Worm (Caenorhabditis elegans) whole organism, midembryonic: ENCODE measurements around the gene R144.11.

ENCODE experiments used
- T22C8.4 ChIP-seq: fragments of 200-800 bp; sonication (Bioruptor generic); IDR thresholded peaks from 2 replicates; pipeline ENCODE4 v1.3.6; 2022; ENCODE audit warnings: missing genetic modification characterization, missing compliant biosample characterization
- flt-1 ChIP-seq: fragments of 200-800 bp; sonication (Bioruptor generic); IDR thresholded peaks from 2 replicates; pipeline ENCODE4 v1.3.6; 2022; ENCODE audit warnings: missing genetic modification characterization, missing compliant biosample characterization
- klf-2 ChIP-seq: fragments of 200-800 bp; sonication (Bioruptor generic); conservative IDR thresholded peaks from 2 replicates; pipeline ENCODE4 v1.3.6; 2022; ENCODE audit warnings: missing genetic modification reagents, missing genetic modification characterization, missing compliant biosample characterization
- ref-1 ChIP-seq: fragments of 200-800 bp; sonication (Bioruptor generic); conservative IDR thresholded peaks from 2 replicates; pipeline ENCODE4 v1.3.6; 2022; ENCODE audit warnings: missing genetic modification reagents, missing genetic modification characterization, missing compliant biosample characterization
- ztf-23 ChIP-seq: fragments of 200-800 bp; sonication (Bioruptor generic); IDR thresholded peaks from 2 replicates; pipeline ENCODE4 v1.3.6; 2022; ENCODE audit warnings: missing genetic modification reagents, missing genetic modification characterization, missing compliant biosample characterization

- TF ChIP-seq klf-2 (no peak), flt-1 (no peak), ref-1 (no peak), T22C8.4 (GFP tag; lab: Robert Waterston, UW) (no peak), ztf-23 (GFP tag; lab: Robert Waterston, UW) (no peak)
Measured at ce11 chrIII:5006881-5007280, 1.7 kb downstream of the R144.11 start, which contains the start of gene R144.12.
